Fruit fly (Drosophila melanogaster): ENCODE measurements around the gene CG31810.

CG31810 gene

DNA sequence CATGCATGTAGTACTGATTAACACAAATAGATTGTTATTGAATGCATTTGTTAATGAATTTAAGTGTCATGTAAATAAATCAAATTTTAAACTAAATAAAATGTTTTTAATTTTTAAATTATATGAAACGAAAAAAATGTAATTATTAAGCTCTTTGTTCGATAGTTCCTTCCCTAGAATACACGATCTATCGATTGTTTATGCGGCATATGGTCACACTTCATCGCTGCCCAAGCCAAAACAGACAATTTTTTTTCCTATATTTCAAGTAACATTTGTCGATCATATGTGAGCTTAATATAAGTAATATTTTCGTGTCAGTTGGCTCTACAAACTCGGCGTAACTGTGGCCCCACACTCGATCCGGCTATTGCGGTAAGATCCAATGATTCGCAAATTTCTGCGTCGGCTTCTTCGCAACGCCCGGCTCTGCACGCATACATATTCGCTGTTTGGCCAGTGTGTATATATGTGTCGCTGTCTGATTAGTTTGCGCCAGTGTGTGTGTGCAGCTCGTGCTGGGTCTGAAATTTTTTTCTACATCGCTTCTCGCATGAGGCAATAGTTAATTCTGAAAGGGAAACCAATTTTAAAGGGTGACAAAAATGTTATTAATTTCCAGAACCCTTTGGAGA lies 25.2 kb downstream of the CG31810 start, which contains the start of gene AspRS-m (continued):
- TF ChIP-seq CG18599 (GFP tag; optimal IDR thresholded peaks at IDR 0.05) (no peak), shn (GFP tag; optimal IDR thresholded peaks at IDR 0.05) (no peak), Rfx (GFP tag; IDR thresholded peaks at IDR 0.05) (peak; percentile 58; the same call in 1 of the 2 replicates), NK7.1 (GFP tag; optimal IDR thresholded peaks at IDR 0.05) (no peak), Bdp1 (GFP tag; optimal IDR thresholded peaks at IDR 0.05) (no peak), lab (GFP tag; optimal IDR thresholded peaks at IDR 0.05) (no peak), Bgb (GFP tag; IDR thresholded peaks at IDR 0.05; ENCODE audit: partially characterized antibody) (peak; percentile 88), CG10321 (GFP tag; IDR thresholded peaks at IDR 0.05) (no peak), crp (GFP tag; optimal IDR thresholded peaks at IDR 0.05) (no peak), sob (GFP tag; IDR thresholded peaks at IDR 0.05) (peak; percentile 38; the same call in 1 of the 2 replicates), Xrp1 (GFP tag; IDR thresholded peaks at IDR 0.05) (no peak), Fer1 (GFP tag; optimal IDR thresholded peaks at IDR 0.05) (no peak), CHES-1-like (GFP tag; optimal IDR thresholded peaks at IDR 0.05) (no peak), CG5953 (GFP tag; IDR thresholded peaks at IDR 0.05) (no peak), Eip74EF (GFP tag; optimal IDR thresholded peaks at IDR 0.05) (no peak), CG12155 (GFP tag; optimal IDR thresholded peaks at IDR 0.05) (no peak), tll (GFP tag; optimal IDR thresholded peaks at IDR 0.05) (no peak), toy (GFP tag; IDR thresholded peaks at IDR 0.05) (no peak), nmo (GFP tag; optimal IDR thresholded peaks at IDR 0.05) (peak; percentile 59), sr (GFP tag; IDR thresholded peaks at IDR 0.05) (no peak), Med (GFP tag) (peak; percentile 75), C15 (GFP tag; IDR thresholded peaks at IDR 0.05) (no peak), CG8281 (tag; optimal IDR thresholded peaks at IDR 0.05) (no peak), tio (GFP tag; optimal IDR thresholded peaks at IDR 0.05) (no peak), CG13296 (GFP tag; optimal IDR thresholded peaks at IDR 0.05) (no peak), CG34224 (GFP tag; IDR thresholded peaks at IDR 0.05; ENCODE audit: partially characterized antibody) (peak; percentile 76), p53 (GFP tag; optimal IDR thresholded peaks at IDR 0.05) (no peak), schlank (tag; optimal IDR thresholded peaks at IDR 0.05) (no peak), pzg (GFP tag; optimal IDR thresholded peaks at IDR 0.05) (peak; percentile 44), ind (GFP tag; optimal IDR thresholded peaks at IDR 0.05) (peak; percentile 17), tx (GFP tag; optimal IDR thresholded peaks at IDR 0.05) (no peak), ERR (GFP tag; optimal IDR thresholded peaks at IDR 0.05) (no peak), Sry-δ (GFP tag; optimal IDR thresholded peaks at IDR 0.05) (peak; percentile 82), Antp (GFP tag; optimal IDR thresholded peaks at IDR 0.05) (no peak), bcd (GFP tag; optimal IDR thresholded peaks at IDR 0.05) (no peak), CG4328 (GFP tag; optimal IDR thresholded peaks at IDR 0.05) (no peak), HHEX (GFP tag; optimal IDR thresholded peaks at IDR 0.05) (no peak), CG11504 (tag; optimal IDR thresholded peaks at IDR 0.05) (no peak), gcm (GFP tag; optimal IDR thresholded peaks at IDR 0.05) (no peak), CG30403 (GFP tag; optimal IDR thresholded peaks at IDR 0.05) (peak; percentile 46), CG10543 (GFP tag; optimal IDR thresholded peaks at IDR 0.05) (no peak), luna (GFP tag; optimal IDR thresholded peaks at IDR 0.05) (no peak), cg (GFP tag; optimal IDR thresholded peaks at IDR 0.05) (peak; percentile 97), hth (optimal IDR thresholded peaks at IDR 0.05) (no peak), jigr1 (GFP tag; IDR thresholded peaks at IDR 0.05) (no peak; the same call in 2 of the 3 replicates), CG12236 (GFP tag; optimal IDR thresholded peaks at IDR 0.05) (no peak), CG14710 (tag; optimal IDR thresholded peaks at IDR 0.05) (peak; percentile 64), mam (GFP tag; optimal IDR thresholded peaks at IDR 0.05) (no peak), Elba2 (GFP tag; optimal IDR thresholded peaks at IDR 0.05) (no peak), CG10267 (tag; optimal IDR thresholded peaks at IDR 0.05) (no peak)
